Fruit fly (Drosophila melanogaster) whole organism, wandering third instar larva: ENCODE results near the gene Sf3b3.

ENCODE experiments used
- Abd-B ChIP-seq: fragments of >200 bp; optimal IDR thresholded peaks from 2 replicates; lab custom pipeline; 2017; ENCODE audit warnings: missing biosample characterization, missing genetic modification characterization
- Dfd ChIP-seq: fragments of >200 bp; optimal IDR thresholded peaks from 2 replicates; lab custom pipeline; 2017; ENCODE audit warnings: missing biosample characterization, missing genetic modification characterization
- Hr78 ChIP-seq: fragments of >200 bp; optimal IDR thresholded peaks from 2 replicates; lab custom pipeline; 2017; ENCODE audit warnings: missing biosample characterization, missing genetic modification characterization
- Hr83 ChIP-seq: fragments of 200-300 bp; sonication (Bioruptor generic); optimal IDR thresholded peaks from 2 replicates; lab custom pipeline; 2016; ENCODE audit warnings: missing biosample characterization, mild to moderate bottlenecking, missing genetic modification characterization, moderate library complexity; ENCODE audit not compliant: poor library complexity, severe bottlenecking
- Sp1 ChIP-seq: fragments of 200-800 bp; sonication (Bioruptor generic); optimal IDR thresholded peaks from 3 replicates; lab custom pipeline; 2019; ENCODE audit warnings: missing biosample characterization, mild to moderate bottlenecking, missing genetic modification characterization, moderate library complexity
- brk ChIP-seq: fragments of 200-800 bp; sonication (Bioruptor generic); optimal IDR thresholded peaks from 2 replicates; lab custom pipeline; 2016; ENCODE audit warnings: missing biosample characterization, mild to moderate bottlenecking, missing genetic modification characterization
- dl ChIP-seq, 2 experiments: fragments of 175-275, 200-275 bp in 1 of 2; fragments of 200-275 bp in 1 of 2; sonication (Bioruptor generic); optimal IDR thresholded peaks; lab custom pipeline; 2018; ENCODE audit warnings: mild to moderate bottlenecking in 2 of 2, missing biosample characterization in 2 of 2, missing genetic modification characterization in 2 of 2, moderate library complexity in 2 of 2; ENCODE audit not compliant: partially characterized antibody in 2 of 2, insufficient read depth in 1 of 2
- dsf ChIP-seq: sonication (Bioruptor generic); optimal IDR thresholded peaks from 2 replicates; lab custom pipeline; 2016; ENCODE audit warnings: missing biosample characterization, missing genetic modification characterization, borderline replicate concordance
- ey ChIP-seq: fragments of 200-800 bp; sonication (Bioruptor generic); optimal IDR thresholded peaks from 2 replicates; lab custom pipeline; 2016; ENCODE audit warnings: missing biosample characterization, missing genetic modification characterization
- fru ChIP-seq: fragments of 200-800 bp; sonication (Bioruptor generic); optimal IDR thresholded peaks from 3 replicates; lab custom pipeline; 2016; ENCODE audit warnings: missing biosample characterization, mild to moderate bottlenecking, missing genetic modification characterization
- h ChIP-seq: fragments of 200-800 bp; sonication (Bioruptor generic); optimal IDR thresholded peaks from 3 replicates; lab custom pipeline; 2016; ENCODE audit warnings: missing biosample characterization, mild to moderate bottlenecking, missing genetic modification characterization
- usp ChIP-seq: fragments of >200 bp; optimal IDR thresholded peaks from 2 replicates; lab custom pipeline; 2017; ENCODE audit warnings: missing biosample characterization, missing genetic modification characterization
- woc ChIP-seq: sonication (Bioruptor generic); optimal IDR thresholded peaks from 2 replicates; lab custom pipeline; 2016; ENCODE audit warnings: missing biosample characterization, mild to moderate bottlenecking, missing genetic modification characterization

- TF ChIP-seq Dfd (GFP tag; lab: Kevin White, UChicago), result no peak
- no peak for TF ChIP-seq Hr78 (GFP tag; lab: Kevin White, UChicago)
- no peak for TF ChIP-seq usp (GFP tag; lab: Kevin White, UChicago)
- TF ChIP-seq dl (GFP tag; optimal IDR thresholded peaks at IDR 0.05; lab: Kevin White, UChicago; ENCODE audit: insufficient read depth in 1 of 2, partially characterized antibody in 2 of 2), result no peak
- TF ChIP-seq h (GFP tag; lab: Kevin White, UChicago), result no peak
- TF ChIP-seq Sp1 (GFP tag; lab: Kevin White, UChicago), result no peak
- TF ChIP-seq dsf (GFP tag; lab: Kevin White, UChicago), result no peak
- TF ChIP-seq Abd-B (GFP tag; lab: Kevin White, UChicago), result no peak
- no peak for TF ChIP-seq Hr83
- TF ChIP-seq brk (GFP tag; lab: Kevin White, UChicago), result no peak
- no peak for TF ChIP-seq fru
- no peak for TF ChIP-seq ey
- TF ChIP-seq woc (GFP tag; lab: Kevin White, UChicago), result no peak
Measured at dm6 chr3L:786835-787234, 46.4 kb downstream of the Sf3b3 start.
